Worm (Caenorhabditis elegans): ENCODE results near the gene elo-7.

DNA sequence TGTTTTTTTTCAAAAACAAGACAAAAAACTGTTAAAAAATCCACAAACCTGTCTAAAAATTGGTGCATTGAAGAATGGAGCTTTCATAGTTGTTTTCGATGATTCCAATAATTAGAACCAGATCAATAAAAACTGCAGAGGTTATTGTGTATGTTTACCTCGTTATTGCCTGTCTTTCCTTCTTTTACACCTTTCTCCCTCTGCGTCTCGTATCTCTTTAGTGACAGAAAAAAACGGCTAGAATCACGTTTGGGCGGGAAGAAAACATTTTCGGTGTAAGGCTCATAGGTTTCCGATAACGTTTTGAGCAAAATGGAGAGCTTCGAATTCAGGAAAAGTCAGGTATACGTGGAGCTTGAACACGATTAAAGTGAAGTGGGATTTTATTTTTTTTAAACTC lies 21.1 kb upstream of the elo-7 start, which contains the start of gene ethe-1:
- TF ChIP-seq unc-130 (GFP tag; optimal IDR thresholded peaks at IDR 0.05) (no peak), nhr-80 (tag; optimal IDR thresholded peaks at IDR 0.05) (peak; percentile 18), pha-4 (tag; optimal IDR thresholded peaks at IDR 0.05) (no peak), nfya-2 (GFP tag; IDR thresholded peaks at IDR 0.05) (no peak), snpc-3.4 (tag; optimal IDR thresholded peaks at IDR 0.05) (no peak), xnd-1 (tag; optimal IDR thresholded peaks at IDR 0.05) (no peak), unc-62 (GFP tag; optimal IDR thresholded peaks at IDR 0.05) (no peak)

All from whole organism, young adult.